Worm (Caenorhabditis elegans) whole organism, midembryonic: ENCODE measurements around the gene F46B3.7.

ENCODE experiments used
- T22C8.4 ChIP-seq: fragments of 200-800 bp; sonication (Bioruptor generic); IDR thresholded peaks from 2 replicates; pipeline ENCODE4 v1.3.6; 2022; ENCODE audit warnings: missing genetic modification characterization, missing compliant biosample characterization
- cog-1 ChIP-seq: sonication (generic microtip); optimal IDR thresholded peaks from 2 replicates; lab custom pipeline; 2016; ENCODE audit warnings: missing genetic modification characterization, missing compliant biosample characterization
- flt-1 ChIP-seq: fragments of 200-800 bp; sonication (Bioruptor generic); IDR thresholded peaks from 2 replicates; pipeline ENCODE4 v1.3.6; 2022; ENCODE audit warnings: missing genetic modification characterization, missing compliant biosample characterization
- klf-2 ChIP-seq: fragments of 200-800 bp; sonication (Bioruptor generic); conservative IDR thresholded peaks from 2 replicates; pipeline ENCODE4 v1.3.6; 2022; ENCODE audit warnings: missing genetic modification reagents, missing genetic modification characterization, missing compliant biosample characterization
- med-1 ChIP-seq: sonication (generic microtip); optimal IDR thresholded peaks from 2 replicates; lab custom pipeline; 2017; ENCODE audit warnings: missing genetic modification characterization, mild to moderate bottlenecking, missing compliant biosample characterization, antibody characterized with exemption, missing genetic modification reagents; ENCODE audit not compliant: insufficient read depth
- ref-1 ChIP-seq: fragments of 200-800 bp; sonication (Bioruptor generic); conservative IDR thresholded peaks from 2 replicates; pipeline ENCODE4 v1.3.6; 2022; ENCODE audit warnings: missing genetic modification reagents, missing genetic modification characterization, missing compliant biosample characterization
- tab-1 ChIP-seq: fragments of 200-800 bp; sonication (Bioruptor generic); IDR thresholded peaks from 2 replicates; pipeline ENCODE4 v1.3.6; 2022; ENCODE audit warnings: missing genetic modification characterization, missing compliant biosample characterization
- ztf-23 ChIP-seq: fragments of 200-800 bp; sonication (Bioruptor generic); IDR thresholded peaks from 2 replicates; pipeline ENCODE4 v1.3.6; 2022; ENCODE audit warnings: missing genetic modification reagents, missing genetic modification characterization, missing compliant biosample characterization
- ztf-29 ChIP-seq: fragments of 200-800 bp; sonication (Bioruptor generic); IDR thresholded peaks from 2 replicates; pipeline ENCODE4 v1.3.6; 2022; ENCODE audit warnings: missing genetic modification reagents, missing genetic modification characterization, missing compliant biosample characterization

F46B3.7 gene

DNA sequence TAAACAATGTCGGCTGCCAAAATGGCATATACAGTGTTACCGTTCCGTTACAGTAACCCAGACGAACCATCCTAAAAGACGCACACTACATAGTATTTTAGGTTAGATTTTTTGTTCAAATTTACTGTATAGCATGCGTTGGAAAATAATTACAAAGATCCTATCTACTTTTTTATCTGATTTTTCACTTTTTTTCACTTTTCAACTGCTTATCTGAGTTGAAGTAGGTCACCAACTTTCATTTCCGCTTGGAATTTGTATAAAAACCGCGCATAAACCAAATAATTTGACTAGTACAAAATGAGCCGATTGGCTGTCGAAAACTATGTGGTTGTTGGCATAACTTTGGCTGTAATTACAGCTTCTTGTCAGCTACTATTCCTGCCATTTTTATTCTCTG lies 18.7 kb downstream of the F46B3.7 start, which contains the start of gene col-163:
Gene col-163, plus strand, starts transcription at position 301 of the 400 bp plus-strand sequence.
- TF ChIP-seq T22C8.4 (GFP tag; lab: Robert Waterston, UW) = no peak
- TF ChIP-seq ztf-23 (GFP tag; lab: Robert Waterston, UW) = no peak
- TF ChIP-seq tab-1 (GFP tag; lab: Robert Waterston, UW) = no peak
- TF ChIP-seq ztf-29 (GFP tag; lab: Robert Waterston, UW) = no peak
- TF ChIP-seq cog-1 (tag; lab: Kevin White, UChicago) = no peak
- TF ChIP-seq klf-2 (GFP tag; lab: Robert Waterston, UW) = no peak
- TF ChIP-seq flt-1 (GFP tag; lab: Robert Waterston, UW) = no peak
- no peak for TF ChIP-seq med-1 (GFP tag; lab: Kevin White, UChicago)
- no peak for TF ChIP-seq ref-1

DNA sequence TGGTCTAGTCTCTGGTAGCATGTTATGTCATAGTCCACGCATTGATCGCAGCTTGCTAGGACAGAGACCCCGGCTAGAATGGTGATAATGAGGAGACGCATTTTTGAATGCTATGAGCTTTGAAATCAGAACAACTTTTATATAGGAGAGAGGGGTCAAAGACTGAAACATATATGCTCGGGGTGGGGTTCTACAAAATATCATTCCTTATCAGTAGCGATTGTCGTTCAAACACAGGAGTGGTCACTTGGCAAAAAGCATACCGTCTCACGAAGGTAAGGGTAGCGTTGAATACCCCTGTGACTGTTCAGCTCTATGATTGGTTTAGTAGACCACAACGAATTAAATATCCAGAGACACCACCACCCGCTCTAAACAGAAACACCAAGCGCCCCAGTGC lies 21.5 kb downstream of the F46B3.7 start, which contains the start of gene F46B3.1:
Gene F46B3.1, minus strand, starts transcription at position 101 of the 400 bp plus-strand sequence.
- TF ChIP-seq ref-1 = no peak
- TF ChIP-seq med-1 (GFP tag; lab: Kevin White, UChicago) = no peak
- no peak for TF ChIP-seq ztf-23 (GFP tag; lab: Robert Waterston, UW)
- no peak for TF ChIP-seq klf-2 (GFP tag; lab: Robert Waterston, UW)
- TF ChIP-seq tab-1 (GFP tag; lab: Robert Waterston, UW) = no peak
- no peak for TF ChIP-seq flt-1 (GFP tag; lab: Robert Waterston, UW)
- no peak for TF ChIP-seq cog-1 (tag; lab: Kevin White, UChicago)
- no peak for TF ChIP-seq ztf-29 (GFP tag; lab: Robert Waterston, UW)
- TF ChIP-seq T22C8.4 (GFP tag; lab: Robert Waterston, UW) = no peak

DNA sequence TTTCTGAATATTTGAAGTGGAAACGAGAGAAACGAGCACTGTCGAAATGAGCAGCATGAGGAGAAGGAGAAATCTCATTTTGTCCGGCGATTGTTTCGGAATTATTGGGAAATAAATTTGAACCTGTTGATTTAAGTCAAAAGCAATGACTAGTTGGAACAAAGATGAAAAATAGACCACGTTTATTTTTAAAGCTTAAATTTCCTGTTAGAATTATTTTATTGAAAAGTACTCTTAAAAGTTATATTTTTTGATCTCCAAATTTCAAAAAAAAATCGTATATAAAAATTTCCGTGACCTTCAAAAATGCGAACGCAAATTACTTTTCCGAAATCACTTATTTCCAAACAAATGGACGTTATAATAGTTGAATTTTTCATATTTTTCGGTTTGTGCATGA lies 22.9 kb downstream of the F46B3.7 start, which contains the start of gene F26F2.11:
Gene F26F2.11, minus strand, starts transcription at position 101 of the 400 bp plus-strand sequence.
- no peak for TF ChIP-seq ztf-29 (GFP tag; lab: Robert Waterston, UW)
- no peak for TF ChIP-seq ref-1
- no peak for TF ChIP-seq klf-2 (GFP tag; lab: Robert Waterston, UW)
- TF ChIP-seq tab-1 (GFP tag; lab: Robert Waterston, UW) = no peak
- no peak for TF ChIP-seq ztf-23 (GFP tag; lab: Robert Waterston, UW)
- no peak for TF ChIP-seq T22C8.4 (GFP tag; lab: Robert Waterston, UW)
- no peak for TF ChIP-seq cog-1 (tag; lab: Kevin White, UChicago)
- no peak for TF ChIP-seq med-1 (GFP tag; lab: Kevin White, UChicago)
- no peak for TF ChIP-seq flt-1 (GFP tag; lab: Robert Waterston, UW)

DNA sequence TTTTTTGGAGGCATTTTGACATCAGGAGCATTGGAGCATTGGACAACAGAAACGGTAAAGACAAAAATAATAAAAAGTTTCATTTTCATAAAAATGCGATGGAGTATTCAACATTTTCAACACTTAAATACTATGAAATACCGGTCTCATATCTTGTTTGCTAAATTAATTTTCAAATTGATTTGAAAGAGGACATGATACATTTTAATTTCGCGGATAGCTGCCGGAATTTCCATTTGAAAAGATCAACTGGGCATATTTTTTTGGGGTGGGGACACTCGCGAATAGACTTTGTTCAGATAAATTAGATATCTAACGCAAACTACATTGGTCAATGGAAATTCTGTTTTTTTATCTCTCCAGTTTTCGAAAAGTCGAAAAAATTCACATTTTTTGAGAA lies 23.8 kb downstream of the F46B3.7 start, which contains the start of gene F26F2.10:
Gene F26F2.10, minus strand, starts transcription at position 101 of the 400 bp plus-strand sequence.
- TF ChIP-seq med-1 (GFP tag; lab: Kevin White, UChicago) = no peak

DNA sequence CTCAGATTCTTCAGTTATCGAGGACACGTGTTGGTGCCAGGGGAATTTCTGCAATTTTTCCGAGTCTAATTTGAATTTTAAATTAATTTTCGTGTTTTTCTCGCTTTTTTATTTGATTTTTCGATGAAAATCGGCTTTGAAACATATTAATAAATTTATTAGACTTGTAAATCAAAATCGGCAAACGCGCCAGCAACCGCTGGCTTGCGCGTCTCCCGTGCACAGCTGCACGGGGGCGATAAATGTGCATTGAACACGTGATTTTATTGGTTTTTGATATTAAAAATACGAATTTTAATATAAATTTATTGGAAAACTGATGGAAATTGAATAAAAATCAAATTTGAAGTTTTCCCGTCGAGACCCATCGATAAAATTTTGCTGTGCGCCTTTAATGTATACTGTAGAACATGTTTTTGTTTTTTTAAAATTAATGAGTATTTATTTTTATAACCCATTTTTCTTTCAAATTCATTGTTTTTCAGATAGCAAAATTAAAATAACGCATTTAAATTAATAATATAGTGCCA lies 38.0 kb downstream of the F46B3.7 start, which contains the start of gene F26F2.7:
Gene F26F2.7, plus strand, starts transcription at position 480 of the 530 bp plus-strand sequence.
- TF ChIP-seq tab-1 (GFP tag; lab: Robert Waterston, UW) (peak; percentile 69; the same call in 1 of the 2 replicates), flt-1 (GFP tag; lab: Robert Waterston, UW) (0 out of 2 replicates have a peak, but pooled peaks have one; percentile 50), klf-2 (GFP tag; lab: Robert Waterston, UW) (no peak), med-1 (GFP tag; lab: Kevin White, UChicago) (no peak), cog-1 (tag; lab: Kevin White, UChicago) (peak; percentile 81), T22C8.4 (GFP tag; lab: Robert Waterston, UW) (no peak), ztf-29 (GFP tag; lab: Robert Waterston, UW) (no peak), ref-1 (no peak), ztf-23 (GFP tag; lab: Robert Waterston, UW) (peak; percentile 56; the same call in 1 of the 2 replicates)

DNA sequence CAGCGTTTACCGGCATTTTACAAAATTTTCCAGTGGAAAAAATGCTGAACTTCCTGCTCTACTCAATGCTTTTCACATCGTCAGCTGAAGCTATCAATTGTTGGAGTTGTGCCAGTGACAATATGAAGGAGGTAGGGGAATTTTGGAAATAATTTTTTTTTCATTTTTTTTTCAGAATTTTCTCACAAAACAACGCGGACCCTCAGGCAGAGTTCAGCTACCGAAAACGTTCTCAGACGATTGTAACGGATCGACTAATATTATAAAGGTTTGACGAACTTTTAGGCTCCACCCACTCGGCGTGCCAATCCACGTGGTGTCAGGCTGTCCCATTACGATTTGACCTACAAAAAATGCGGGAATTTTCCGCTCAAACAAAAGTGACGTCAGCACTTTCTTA lies 39.0 kb downstream of the F46B3.7 start, which contains the start of gene F26F2.8:
Gene F26F2.8, plus strand, starts transcription at position 13 of the 400 bp plus-strand sequence.
- no peak for TF ChIP-seq klf-2 (GFP tag; lab: Robert Waterston, UW)
- no peak for TF ChIP-seq cog-1 (tag; lab: Kevin White, UChicago)
- no peak for TF ChIP-seq ztf-29 (GFP tag; lab: Robert Waterston, UW)
- no peak for TF ChIP-seq T22C8.4 (GFP tag; lab: Robert Waterston, UW)
- no peak for TF ChIP-seq ztf-23 (GFP tag; lab: Robert Waterston, UW)
- no peak for TF ChIP-seq tab-1 (GFP tag; lab: Robert Waterston, UW)
- no peak for TF ChIP-seq med-1 (GFP tag; lab: Kevin White, UChicago)
- no peak for TF ChIP-seq ref-1
- TF ChIP-seq flt-1 (GFP tag; lab: Robert Waterston, UW) = no peak

DNA sequence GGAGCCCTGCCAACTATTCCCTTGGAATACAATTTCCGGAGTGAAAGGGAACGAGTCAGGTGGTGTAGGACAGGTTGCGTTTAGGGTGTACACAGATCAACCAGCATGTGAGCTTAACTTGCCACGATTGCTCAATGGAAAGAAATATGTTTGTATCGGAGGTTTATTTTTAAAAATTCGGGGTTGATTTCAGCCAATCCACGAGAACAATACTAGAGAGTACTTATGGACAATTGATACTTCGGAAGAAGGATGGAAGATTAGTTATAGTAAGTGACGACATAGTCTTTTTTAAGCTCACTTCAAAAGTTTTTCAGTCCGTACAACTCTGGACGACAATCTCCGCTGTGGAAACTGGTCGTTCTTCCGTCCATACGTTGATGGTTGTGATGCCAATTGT lies 43.7 kb downstream of the F46B3.7 start:
- TF ChIP-seq klf-2 (GFP tag; lab: Robert Waterston, UW) (no peak), med-1 (GFP tag; lab: Kevin White, UChicago) (no peak), ztf-29 (GFP tag; lab: Robert Waterston, UW) (no peak), ref-1 (no peak), tab-1 (GFP tag; lab: Robert Waterston, UW) (no peak), ztf-23 (GFP tag; lab: Robert Waterston, UW) (no peak), cog-1 (tag; lab: Kevin White, UChicago) (no peak), T22C8.4 (GFP tag; lab: Robert Waterston, UW) (no peak), flt-1 (GFP tag; lab: Robert Waterston, UW) (no peak)

DNA sequence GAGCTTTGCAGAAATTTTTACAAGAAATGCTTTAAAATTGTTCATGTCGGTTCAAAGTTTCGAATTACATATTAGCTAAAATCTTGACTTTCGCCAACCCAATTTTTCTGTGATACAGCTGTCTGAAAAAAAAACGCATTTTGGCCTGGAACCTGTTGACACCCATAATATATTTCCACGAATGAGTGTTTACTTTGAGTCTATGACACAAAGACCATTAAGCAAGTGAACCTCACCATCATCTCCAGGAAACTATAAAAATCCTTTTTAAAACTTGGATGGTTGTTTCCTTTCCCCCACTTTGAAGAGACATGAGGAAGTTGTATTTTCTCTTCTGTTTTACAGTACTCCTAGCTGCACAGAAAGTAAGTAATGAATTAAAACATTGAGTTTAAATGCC lies 44.2 kb downstream of the F46B3.7 start, which contains the start of gene clec-263:
Gene clec-263, plus strand, starts transcription at position 301 of the 400 bp plus-strand sequence.
- no peak for TF ChIP-seq klf-2 (GFP tag; lab: Robert Waterston, UW)
- TF ChIP-seq med-1 (GFP tag; lab: Kevin White, UChicago) = no peak
- no peak for TF ChIP-seq ztf-29 (GFP tag; lab: Robert Waterston, UW)
- no peak for TF ChIP-seq flt-1 (GFP tag; lab: Robert Waterston, UW)
- TF ChIP-seq ztf-23 (GFP tag; lab: Robert Waterston, UW) = no peak
- TF ChIP-seq tab-1 (GFP tag; lab: Robert Waterston, UW) = no peak
- no peak for TF ChIP-seq ref-1
- no peak for TF ChIP-seq T22C8.4 (GFP tag; lab: Robert Waterston, UW)
- no peak for TF ChIP-seq cog-1 (tag; lab: Kevin White, UChicago)
